Fruit fly (Drosophila melanogaster) whole organism, adult: Measurements from ENCODE around the gene CG9932.

Experiments used
- CG11617 ChIP-seq: fragments of 200-800 bp; sonication (Bioruptor generic); optimal IDR thresholded peaks from 2 replicates; lab custom pipeline; 2017; ENCODE audit warnings: mild to moderate bottlenecking, missing biosample characterization, missing genetic modification reagents, missing genetic modification characterization
- CG12768 ChIP-seq: fragments of 200-800 bp; sonication (Bioruptor generic); optimal IDR thresholded peaks from 2 replicates; lab custom pipeline; 2017; ENCODE audit warnings: missing biosample characterization, missing genetic modification characterization, mild to moderate bottlenecking, moderate library complexity, missing genetic modification reagents
- CG14711 ChIP-seq: fragments of 200-800 bp; sonication (Bioruptor generic); optimal IDR thresholded peaks from 2 replicates; lab custom pipeline; 2018; ENCODE audit warnings: missing biosample characterization, mild to moderate bottlenecking, missing genetic modification characterization, moderate library complexity
- CG33017 ChIP-seq: fragments of 200-800 bp; sonication (Bioruptor generic); optimal IDR thresholded peaks from 2 replicates; lab custom pipeline; 2018; ENCODE audit warnings: missing biosample characterization, mild to moderate bottlenecking, missing genetic modification characterization, moderate library complexity
- CG5204 ChIP-seq: fragments of 200-800 bp; sonication (Bioruptor generic); optimal IDR thresholded peaks from 2 replicates; lab custom pipeline; 2016; ENCODE audit warnings: missing biosample characterization, missing genetic modification characterization
- CG7045 ChIP-seq: fragments of 200-800 bp; sonication (Bioruptor generic); optimal IDR thresholded peaks from 2 replicates; lab custom pipeline; 2017; ENCODE audit warnings: missing biosample characterization, mild to moderate bottlenecking, missing genetic modification characterization
- CG7101 ChIP-seq: fragments of 200-800 bp; sonication (Bioruptor generic); optimal IDR thresholded peaks from 2 replicates; lab custom pipeline; 2018; ENCODE audit warnings: missing biosample characterization, mild to moderate bottlenecking, missing genetic modification characterization, moderate library complexity
- Clk ChIP-seq: fragments of 200-800 bp; sonication (Bioruptor generic); optimal IDR thresholded peaks from 2 replicates; lab custom pipeline; 2017; ENCODE audit warnings: missing biosample characterization, missing genetic modification characterization
- Crg-1 ChIP-seq: fragments of 200-800 bp; sonication (Bioruptor generic); optimal IDR thresholded peaks from 2 replicates; lab custom pipeline; 2016; ENCODE audit warnings: missing biosample characterization, missing genetic modification characterization
- Hr96 ChIP-seq: fragments of 200-800 bp; sonication (Bioruptor generic); optimal IDR thresholded peaks from 2 replicates; lab custom pipeline; 2016; ENCODE audit warnings: missing biosample characterization, missing genetic modification characterization
- bab1 ChIP-seq: fragments of 200-800 bp; sonication (Bioruptor generic); optimal IDR thresholded peaks from 3 replicates; lab custom pipeline; 2019; ENCODE audit warnings: missing biosample characterization, mild to moderate bottlenecking, missing genetic modification characterization, moderate library complexity
- cic ChIP-seq: fragments of 200-800 bp; sonication (Bioruptor generic); optimal IDR thresholded peaks from 2 replicates; lab custom pipeline; 2017; ENCODE audit warnings: missing biosample characterization, mild to moderate bottlenecking, missing genetic modification characterization, moderate library complexity
- cnc ChIP-seq, 2 experiments: fragments of >200 bp; optimal IDR thresholded peaks; 2 replicates each; lab custom pipeline; 2017
- kay ChIP-seq: fragments of 200-800 bp; sonication (Bioruptor generic); peaks from one replicate; lab custom pipeline; 2016; ENCODE audit warnings: missing biosample characterization, missing genetic modification characterization, borderline replicate concordance
- ovo ChIP-seq: fragments of 200-800 bp; sonication (Bioruptor generic); optimal IDR thresholded peaks from 2 replicates; lab custom pipeline; 2016; ENCODE audit warnings: missing biosample characterization, missing genetic modification characterization
- pad ChIP-seq: fragments of 200-800 bp; sonication (Bioruptor generic); optimal IDR thresholded peaks from 3 replicates; lab custom pipeline; 2017; ENCODE audit warnings: missing biosample characterization, missing genetic modification characterization, mild to moderate bottlenecking, moderate library complexity, missing genetic modification reagents
- tj ChIP-seq: fragments of 200-800 bp; sonication (Bioruptor generic); optimal IDR thresholded peaks from 3 replicates; lab custom pipeline; 2017; ENCODE audit warnings: missing biosample characterization, mild to moderate bottlenecking, missing genetic modification characterization, moderate library complexity
- toe ChIP-seq: fragments of 200-800 bp; sonication (Bioruptor generic); optimal IDR thresholded peaks from 2 replicates; lab custom pipeline; 2016; ENCODE audit warnings: missing biosample characterization, missing genetic modification characterization

Gene CG9932

DNA sequence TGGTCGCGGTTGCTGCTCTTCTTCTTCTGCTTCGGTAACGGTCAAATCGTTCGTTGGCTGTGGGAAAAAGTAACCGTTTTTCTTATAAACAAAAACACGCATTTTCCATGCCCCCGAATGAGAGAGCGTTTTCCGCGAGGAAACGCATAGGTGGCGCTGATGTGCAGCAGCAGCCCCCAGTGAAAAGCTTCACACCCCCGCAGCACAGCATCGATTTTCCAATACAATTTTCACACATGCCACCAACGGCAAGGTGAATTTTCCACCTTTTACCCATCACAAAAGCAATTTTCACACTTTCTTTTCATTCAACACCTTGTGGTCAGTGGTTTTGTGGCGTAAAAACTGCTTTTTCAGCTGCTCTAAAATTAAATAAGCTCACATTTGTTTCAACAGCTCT is 56.3 kb downstream of the CG9932 start:
- TF ChIP-seq toe (GFP tag; lab: Kevin White, UChicago) (no peak), Crg-1 (GFP tag; lab: Kevin White, UChicago) (no peak), pad (GFP tag; lab: Kevin White, UChicago) (no peak), CG7101 (no peak), cic (GFP tag; lab: Kevin White, UChicago) (no peak), cnc (optimal IDR thresholded peaks at IDR 0.05; lab: Kevin White, UChicago) (no peak), bab1 (GFP tag; lab: Kevin White, UChicago) (no peak), CG5204 (GFP tag; lab: Kevin White, UChicago) (no peak), CG14711 (tag; lab: Kevin White, UChicago) (no peak), Clk (GFP tag; lab: Kevin White, UChicago) (no peak), CG11617 (GFP tag; lab: Kevin White, UChicago) (no peak), Hr96 (GFP tag; lab: Kevin White, UChicago) (no peak), CG33017 (tag; lab: Kevin White, UChicago) (no peak), kay (GFP tag; lab: Kevin White, UChicago) (no peak)

DNA sequence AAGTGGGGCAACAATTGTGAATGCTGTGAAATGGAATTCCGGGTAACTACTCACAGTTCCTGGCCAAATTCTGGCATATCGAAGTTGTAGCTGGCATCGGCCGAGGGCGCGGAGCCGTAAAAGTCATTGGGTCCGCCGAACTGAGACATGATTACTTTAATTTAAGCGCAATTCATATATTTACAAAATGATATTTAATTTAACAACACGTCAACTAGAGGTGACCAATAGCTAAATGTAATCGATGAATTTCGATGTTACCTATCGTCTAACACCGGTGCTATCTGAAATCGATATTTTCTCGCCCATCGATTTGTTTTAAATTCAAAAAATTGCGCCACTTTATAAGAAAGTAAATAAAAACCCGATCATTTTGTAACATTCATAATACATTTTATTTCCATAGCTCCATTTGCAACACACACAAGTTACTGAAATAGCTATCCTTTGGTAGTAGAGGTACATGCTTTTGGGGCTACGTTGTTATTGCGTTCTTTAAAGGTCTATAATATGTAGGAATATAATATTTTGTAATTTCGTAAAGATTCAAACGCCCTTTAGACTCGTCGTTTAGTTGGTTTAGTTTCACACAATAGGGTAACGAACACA is 59.4 kb downstream of the CG9932 start, which contains the start of gene Yip1d1:
Gene Yip1d1 (minus strand): TSS at position 243 of the 609 bp plus-strand sequence.
- TF ChIP-seq bab1 (GFP tag; lab: Kevin White, UChicago) (peak; percentile 49), kay (GFP tag; lab: Kevin White, UChicago) (peak; percentile 94), CG5204 (GFP tag; lab: Kevin White, UChicago) (no peak), cic (GFP tag; lab: Kevin White, UChicago) (peak; percentile 19)

DNA sequence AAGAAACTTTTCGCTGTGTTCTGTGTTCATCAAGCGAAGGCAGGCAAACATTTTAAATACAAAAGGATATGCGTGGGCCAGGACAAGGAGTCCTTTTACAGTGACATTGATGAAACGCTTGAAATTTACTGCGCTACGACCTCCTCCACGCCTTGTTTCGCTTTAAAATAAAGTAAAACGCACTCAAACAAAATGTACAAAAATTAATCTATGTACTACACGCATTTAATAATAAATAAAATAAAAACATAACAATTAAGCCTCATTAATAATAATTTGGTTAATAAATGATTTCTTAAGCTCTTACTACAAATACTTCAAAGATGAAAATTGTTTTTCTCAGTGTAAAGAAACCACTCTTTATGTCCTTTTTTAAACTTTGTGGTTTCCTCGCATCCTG is 74.9 kb downstream of the CG9932 start:
- TF ChIP-seq cic (GFP tag; lab: Kevin White, UChicago) (no peak), CG5204 (GFP tag; lab: Kevin White, UChicago) (no peak), bab1 (GFP tag; lab: Kevin White, UChicago) (no peak), CG7045 (GFP tag; lab: Kevin White, UChicago) (no peak), CG12768 (GFP tag; lab: Kevin White, UChicago) (no peak), CG11617 (GFP tag; lab: Kevin White, UChicago) (no peak), Hr96 (GFP tag; lab: Kevin White, UChicago) (no peak), toe (GFP tag; lab: Kevin White, UChicago) (no peak), tj (no peak)

DNA sequence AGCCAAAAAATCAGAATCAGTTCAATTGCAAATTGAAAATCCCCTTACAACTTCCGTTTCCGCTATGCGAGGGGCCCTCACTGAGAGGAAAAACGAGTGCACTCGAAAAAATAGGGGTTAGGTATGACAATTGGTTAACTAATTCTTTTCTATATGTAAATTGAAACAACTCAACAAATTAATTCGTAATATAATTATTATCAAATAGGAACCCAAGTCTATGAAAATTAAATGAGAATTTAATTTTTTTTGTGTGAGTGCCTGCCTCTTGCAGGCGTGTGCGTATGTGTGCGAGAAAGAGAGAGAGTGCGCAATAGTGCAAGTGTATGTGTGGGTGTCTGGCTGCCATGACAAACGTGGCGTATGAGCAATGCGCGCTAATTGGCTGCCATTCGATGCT is 77.8 kb downstream of the CG9932 start:
- TF ChIP-seq kay (GFP tag; lab: Kevin White, UChicago) (peak; percentile 19), cnc (optimal IDR thresholded peaks at IDR 0.05; lab: Kevin White, UChicago) (no peak)

DNA sequence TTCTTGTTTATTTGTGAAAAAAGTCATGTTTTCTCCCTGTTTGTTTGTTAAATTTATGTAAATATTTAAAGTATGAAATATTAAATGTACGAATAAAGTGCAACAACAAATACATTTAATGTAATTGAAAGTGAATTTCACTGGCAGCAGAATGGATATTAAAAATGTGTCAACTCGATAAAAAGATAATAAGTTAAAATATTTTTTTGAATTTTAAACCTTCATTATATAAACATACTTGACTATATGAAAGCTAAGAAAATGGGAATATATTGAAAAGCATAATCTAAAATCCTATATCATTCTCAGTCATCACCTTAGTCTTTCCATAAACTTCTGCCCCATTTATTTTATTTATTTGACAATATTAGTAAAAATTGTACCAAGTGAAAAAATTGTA is 81.5 kb downstream of the CG9932 start, which contains the start of gene Vha68-3:
Gene Vha68-3 (plus strand): TSS at position 301 of the 400 bp plus-strand sequence.
- no peak for TF ChIP-seq pad (GFP tag; lab: Kevin White, UChicago)
- no peak for TF ChIP-seq CG33017 (tag; lab: Kevin White, UChicago)
- no peak for TF ChIP-seq ovo (GFP tag; lab: Kevin White, UChicago)
- TF ChIP-seq Clk (GFP tag; lab: Kevin White, UChicago), result no peak
- no peak for TF ChIP-seq kay (GFP tag; lab: Kevin White, UChicago)
- TF ChIP-seq cnc (optimal IDR thresholded peaks at IDR 0.05; lab: Kevin White, UChicago), result no peak
- no peak for TF ChIP-seq bab1 (GFP tag; lab: Kevin White, UChicago)
- no peak for TF ChIP-seq CG11617 (GFP tag; lab: Kevin White, UChicago)
- TF ChIP-seq CG5204 (GFP tag; lab: Kevin White, UChicago), result no peak
- no peak for TF ChIP-seq CG7101
- no peak for TF ChIP-seq tj
- no peak for TF ChIP-seq Hr96 (GFP tag; lab: Kevin White, UChicago)
- TF ChIP-seq toe (GFP tag; lab: Kevin White, UChicago), result no peak
- TF ChIP-seq CG7045 (GFP tag; lab: Kevin White, UChicago), result no peak
- TF ChIP-seq CG14711 (tag; lab: Kevin White, UChicago), result no peak
- TF ChIP-seq cic (GFP tag; lab: Kevin White, UChicago), result no peak

DNA sequence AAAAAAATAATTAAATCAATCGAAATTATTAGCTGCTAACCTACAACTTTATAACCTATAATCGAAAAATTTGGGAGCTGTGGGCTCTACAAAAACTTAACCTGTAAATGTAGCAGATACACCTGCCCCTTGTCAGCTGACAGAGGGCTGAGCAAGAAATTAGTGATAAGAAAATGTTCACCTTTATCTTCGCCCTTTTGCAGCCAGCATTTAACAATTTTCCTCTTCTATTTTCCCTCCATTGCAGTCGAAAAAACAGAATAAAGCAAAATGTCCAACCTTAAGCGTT is 84.6 kb downstream of the CG9932 start:
- TF ChIP-seq kay (GFP tag; lab: Kevin White, UChicago), result peak; percentile 82
- no peak for TF ChIP-seq cic (GFP tag; lab: Kevin White, UChicago)

DNA sequence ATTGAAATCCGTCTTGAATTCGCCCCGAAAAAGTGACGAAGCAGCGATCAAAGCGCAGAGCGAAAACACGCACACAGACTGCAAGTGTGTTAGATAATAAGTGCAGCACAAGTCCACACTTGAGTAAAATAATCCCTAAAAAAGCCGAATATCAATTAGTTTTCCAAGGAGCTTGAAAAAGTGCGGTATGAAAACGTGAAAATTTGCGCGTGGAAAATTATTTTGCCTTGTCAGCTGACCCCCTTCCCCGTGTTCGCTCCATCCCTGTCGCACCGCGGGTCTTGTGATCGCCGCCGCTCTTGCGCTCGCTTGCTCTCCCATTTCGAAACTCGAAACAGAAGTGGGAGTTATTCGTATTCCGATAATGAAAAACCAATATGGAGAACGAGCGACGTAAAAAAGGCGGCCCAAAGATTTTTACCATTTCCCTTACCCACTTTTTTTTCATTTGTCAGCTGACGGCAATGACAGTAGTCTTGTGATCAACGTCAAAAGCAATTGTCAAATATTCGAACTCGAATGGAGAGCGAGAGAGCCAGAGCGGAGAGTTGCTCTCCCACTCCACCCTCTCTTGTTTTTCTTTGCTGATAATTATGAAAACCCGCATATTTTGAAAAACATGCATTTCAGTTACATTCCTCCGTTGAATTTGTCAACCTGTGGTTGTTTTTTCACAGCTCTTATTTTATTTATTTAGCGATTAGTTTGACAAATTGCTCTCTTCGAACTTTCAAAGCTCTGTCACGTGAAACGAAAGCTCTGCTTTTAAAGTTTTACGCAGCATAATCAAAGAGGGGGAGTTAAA is 85.2 kb downstream of the CG9932 start:
- peak; percentile 82 for TF ChIP-seq tj
- TF ChIP-seq kay (GFP tag; lab: Kevin White, UChicago), result peak; percentile 93
- TF ChIP-seq CG11617 (GFP tag; lab: Kevin White, UChicago), result no peak
